Fruit fly (Drosophila melanogaster): Measurements from ENCODE around the gene Atg101.
A peak's percentile ranks its signal among the peaks of the same experiment; 100 is the strongest.

Atg101 gene

DNA sequence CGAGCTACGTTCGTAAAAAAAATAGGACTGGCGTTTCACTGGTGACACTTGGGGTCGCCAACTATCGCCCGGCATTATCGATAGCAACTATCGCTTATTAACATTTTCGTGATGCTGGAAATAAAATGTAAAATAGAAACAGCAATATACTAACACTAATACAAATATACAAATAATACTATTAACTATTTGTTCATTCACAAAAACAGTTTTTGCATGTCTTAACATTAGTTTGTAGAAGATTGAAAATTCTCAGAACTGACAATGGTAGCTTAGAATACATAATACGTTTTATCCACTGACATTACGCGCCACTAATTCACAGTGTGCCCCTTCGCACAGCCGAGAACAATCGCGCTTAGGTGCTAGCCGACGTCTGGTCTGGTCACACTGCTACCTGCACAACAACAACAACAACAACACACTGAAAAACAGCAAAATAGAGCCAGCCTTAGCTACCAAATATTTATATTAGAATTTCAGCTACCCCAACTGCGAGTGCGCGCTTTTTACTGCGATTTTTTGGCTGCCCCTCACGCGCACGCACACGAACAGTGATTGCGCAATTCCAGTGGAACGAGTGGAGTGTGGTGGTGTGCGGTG, 3.2 kb upstream of the Atg101 start, which contains the start of the genes CG6961 and S6KL:
Gene CG6961 (minus strand): TSS at position 68 of the 603 bp plus-strand sequence.
Gene S6KL (plus strand): TSS at position 322 of the 603 bp plus-strand sequence.
- TF ChIP-seq CG7963 (GFP tag; IDR thresholded peaks at IDR 0.05; ENCODE audit: partially characterized antibody) (peak; percentile 59; the same call in 2 of the 3 replicates), sd (tag; optimal IDR thresholded peaks at IDR 0.05) (no peak), CG1647 (GFP tag; optimal IDR thresholded peaks at IDR 0.05) (no peak), B-H1 (GFP tag; IDR thresholded peaks at IDR 0.05) (no peak), disco-r (GFP tag; optimal IDR thresholded peaks at IDR 0.05) (no peak), Bteb2 (GFP tag; optimal IDR thresholded peaks at IDR 0.05) (no peak), CG16813 (GFP tag; IDR thresholded peaks at IDR 0.05; ENCODE audit: partially characterized antibody) (peak; percentile 87), CG7556 (GFP tag; optimal IDR thresholded peaks at IDR 0.05) (no peak), CG13775 (GFP tag; optimal IDR thresholded peaks at IDR 0.05) (peak; percentile 19), tup (GFP tag; optimal IDR thresholded peaks at IDR 0.05) (no peak), Ets97D (GFP tag; optimal IDR thresholded peaks at IDR 0.05) (peak; percentile 38), pzg (GFP tag; optimal IDR thresholded peaks at IDR 0.05) (peak; percentile 78), jigr1 (GFP tag; IDR thresholded peaks at IDR 0.05) (no peak), Hmr (GFP tag; optimal IDR thresholded peaks at IDR 0.05) (peak; percentile 11), az2 (GFP tag; optimal IDR thresholded peaks at IDR 0.05) (no peak), gem (tag; optimal IDR thresholded peaks at IDR 0.05) (peak; percentile 22), CG11093 (GFP tag; IDR thresholded peaks at IDR 0.05) (no peak), phol (tag; optimal IDR thresholded peaks at IDR 0.05) (peak; percentile 53), NC2β (GFP tag; optimal IDR thresholded peaks at IDR 0.05) (no peak), crol (GFP tag; IDR thresholded peaks at IDR 0.05) (0 out of 2 replicates have a peak, but pooled peaks have one; percentile 8), CG11723 (GFP tag; optimal IDR thresholded peaks at IDR 0.05) (no peak), CG8089 (GFP tag; optimal IDR thresholded peaks at IDR 0.05) (no peak), unc-4 (GFP tag; IDR thresholded peaks at IDR 0.05; ENCODE audit: partially characterized antibody) (peak; percentile 76), gfzf (GFP tag; optimal IDR thresholded peaks at IDR 0.05) (peak; percentile 78), ssp (GFP tag; IDR thresholded peaks at IDR 0.05) (peak; percentile 98), Dip3 (GFP tag; optimal IDR thresholded peaks at IDR 0.05) (no peak), Sin3A (optimal IDR thresholded peaks at IDR 0.05) (peak; percentile 91), toy (GFP tag; IDR thresholded peaks at IDR 0.05) (no peak), cg (GFP tag; optimal IDR thresholded peaks at IDR 0.05) (peak; percentile 36), chinmo (GFP tag; IDR thresholded peaks at IDR 0.05; ENCODE audit: partially characterized antibody) (0 out of 4 replicates have a peak, but pooled peaks have one; percentile 11), sna (GFP tag; IDR thresholded peaks at IDR 0.05; ENCODE audit: partially characterized antibody) (0 out of 2 replicates have a peak, but pooled peaks have one; percentile 59), tna (GFP tag; IDR thresholded peaks at IDR 0.05; ENCODE audit: partially characterized antibody) (peak; percentile 48; the same call in 1 of the 2 replicates), CG17361 (GFP tag; IDR thresholded peaks at IDR 0.05) (0 out of 3 replicates have a peak, but pooled peaks have one; percentile 44), BEAF-32 (GFP tag; optimal IDR thresholded peaks at IDR 0.05) (peak; percentile 93), CG14710 (tag; optimal IDR thresholded peaks at IDR 0.05) (peak; percentile 67), HLHmδ (GFP tag; optimal IDR thresholded peaks at IDR 0.05) (no peak), esg (GFP tag; conservative IDR thresholded peaks at IDR 0.05) (no peak), CG4360 (GFP tag; IDR thresholded peaks at IDR 0.05) (peak; percentile 94), pfk (GFP tag; optimal IDR thresholded peaks at IDR 0.05) (peak; percentile 74), CG8924 (tag; optimal IDR thresholded peaks at IDR 0.05) (no peak), CG17802 (tag; optimal IDR thresholded peaks at IDR 0.05) (peak; percentile 67), sens-2 (GFP tag; IDR thresholded peaks at IDR 0.05) (no peak), CG17829 (tag; optimal IDR thresholded peaks at IDR 0.05) (peak; percentile 18), sc (optimal IDR thresholded peaks at IDR 0.05) (no peak), sc (GFP tag; optimal IDR thresholded peaks at IDR 0.05) (no peak), Xbp1 (GFP tag; optimal IDR thresholded peaks at IDR 0.05) (no peak), CG9932 (GFP tag; IDR thresholded peaks at IDR 0.05) (peak; percentile 46; the same call in 1 of the 2 replicates), CG11696 (GFP tag; IDR thresholded peaks at IDR 0.05) (no peak), knrl (GFP tag; IDR thresholded peaks at IDR 0.05; ENCODE audit: partially characterized antibody) (peak; percentile 90)
